Worm (Caenorhabditis elegans): ENCODE data around the gene mmab-1.

The mmab-1 gene

DNA sequence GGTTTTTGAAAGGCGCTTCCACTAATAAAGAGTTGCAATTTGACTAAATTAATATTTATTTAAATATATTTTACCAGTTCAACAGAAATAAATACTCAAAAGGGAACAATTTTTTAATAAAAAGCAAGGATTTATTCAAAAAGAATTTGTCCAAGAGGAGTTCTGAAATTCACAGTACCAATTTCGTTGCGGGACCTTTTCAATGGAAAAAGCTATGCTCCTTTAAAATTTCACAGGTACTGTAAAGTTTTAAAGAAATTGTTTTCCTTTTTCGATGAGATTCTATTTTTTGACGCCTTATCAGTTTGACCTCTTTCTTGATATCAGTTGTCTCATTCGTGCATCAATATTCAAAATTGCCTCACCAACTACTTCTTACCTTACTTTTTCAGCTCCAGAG is 21.7 kb downstream of the mmab-1 start, which contains the start of gene tag-340:
Gene tag-340 (plus strand): TSS at position 249 of the 400 bp plus-strand sequence.
- no peak for TF ChIP-seq efl-1 (optimal IDR thresholded peaks at IDR 0.05)
- TF ChIP-seq efl-1 (GFP tag; optimal IDR thresholded peaks at IDR 0.05 in 1 of 2), result peak in 1 of 2 experiments; percentile 20
- no peak for TF ChIP-seq xbp-1 (tag; optimal IDR thresholded peaks at IDR 0.05)

DNA sequence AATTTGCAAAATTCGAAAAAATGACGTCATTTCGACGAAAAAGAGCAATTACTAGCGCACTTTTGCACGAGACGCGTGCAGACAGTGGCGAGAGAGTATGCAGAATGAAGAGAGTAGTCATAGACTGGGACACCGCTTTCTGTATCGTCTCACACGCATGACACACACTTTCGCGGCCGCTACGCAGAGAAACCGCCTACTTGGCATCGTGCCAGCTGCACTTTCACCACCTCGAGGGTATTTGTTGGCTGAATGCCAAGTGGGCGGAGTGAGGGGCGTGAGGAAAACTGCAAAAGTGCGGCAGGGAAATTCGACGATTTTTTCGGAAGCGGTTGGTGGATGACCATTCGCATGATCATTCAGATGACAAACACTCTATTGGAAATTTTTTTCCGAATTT is 22.2 kb downstream of the mmab-1 start:
- no peak for TF ChIP-seq alr-1 (tag; optimal IDR thresholded peaks at IDR 0.05; ENCODE audit: borderline replicate concordance)
- peak; percentile 99 for TF ChIP-seq sox-4 (tag; optimal IDR thresholded peaks at IDR 0.05)
- TF ChIP-seq efl-3 (GFP tag; optimal IDR thresholded peaks at IDR 0.05), result peak; percentile 95
- peak; percentile 69 for TF ChIP-seq nhr-76 (tag; optimal IDR thresholded peaks at IDR 0.05)
- peak; percentile 83 for TF ChIP-seq hlh-4 (tag; optimal IDR thresholded peaks at IDR 0.05)
- peak; percentile 100 for TF ChIP-seq sup-37 (GFP tag; optimal IDR thresholded peaks at IDR 0.05)
- TF ChIP-seq ceh-63 (GFP tag; optimal IDR thresholded peaks at IDR 0.05), result peak; percentile 92
- TF ChIP-seq nhr-20 (tag; optimal IDR thresholded peaks at IDR 0.05), result peak; percentile 100
- TF ChIP-seq mef-2 (tag; optimal IDR thresholded peaks at IDR 0.05), result peak; percentile 96
- TF ChIP-seq mep-1 (tag; optimal IDR thresholded peaks at IDR 0.05), result peak; percentile 96
- peak; percentile 95 for TF ChIP-seq nhr-237 (tag; optimal IDR thresholded peaks at IDR 0.05)
- peak in 5 of 6 experiments; percentile 68 to 98 (median 97) for TF ChIP-seq elt-3 (tag; optimal IDR thresholded peaks at IDR 0.05)
- TF ChIP-seq lir-3 (tag; optimal IDR thresholded peaks at IDR 0.05; ENCODE audit: poor library complexity), result peak; percentile 98
- peak; percentile 99 for TF ChIP-seq ztf-4 (tag; optimal IDR thresholded peaks at IDR 0.05)
- TF ChIP-seq unc-30 (tag; optimal IDR thresholded peaks at IDR 0.05), result no peak
- TF ChIP-seq zag-1 (tag; optimal IDR thresholded peaks at IDR 0.05), result peak; percentile 30
- peak; percentile 93 for TF ChIP-seq fkh-4 (tag; optimal IDR thresholded peaks at IDR 0.05; ENCODE audit: borderline replicate concordance)
- TF ChIP-seq nhr-28 (tag; optimal IDR thresholded peaks at IDR 0.05), result no peak
- peak; percentile 98 for TF ChIP-seq mab-9 (GFP tag; IDR thresholded peaks at IDR 0.05)
- peak; percentile 80 for TF ChIP-seq pag-3 (tag; optimal IDR thresholded peaks at IDR 0.05; ENCODE audit: borderline replicate concordance, insufficient read depth)
- TF ChIP-seq Y116A8C.19 (tag; optimal IDR thresholded peaks at IDR 0.05; ENCODE audit: borderline replicate concordance), result peak; percentile 10
- peak; percentile 94 to 95 for TF ChIP-seq lin-35 (GFP tag; optimal IDR thresholded peaks at IDR 0.05)
- peak in 1 of 2 experiments; percentile 99 for TF ChIP-seq ztf-11 (tag; optimal IDR thresholded peaks at IDR 0.05)
- TF ChIP-seq lin-15B (tag; optimal IDR thresholded peaks at IDR 0.05), result peak; percentile 94
- TF ChIP-seq vab-15 (tag; optimal IDR thresholded peaks at IDR 0.05), result peak; percentile 98
- TF ChIP-seq snu-23 (GFP tag; optimal IDR thresholded peaks at IDR 0.05), result peak; percentile 100
- peak; percentile 99 for TF ChIP-seq ceh-88 (GFP tag; IDR thresholded peaks at IDR 0.05)
- peak; percentile 100 for TF ChIP-seq pax-3 (tag; optimal IDR thresholded peaks at IDR 0.05)
- TF ChIP-seq nhr-11 (tag; optimal IDR thresholded peaks at IDR 0.05), result peak; percentile 94
- peak; percentile 84 for TF ChIP-seq snpc-4 (tag; optimal IDR thresholded peaks at IDR 0.05)
- TF ChIP-seq unc-62 (GFP tag; optimal IDR thresholded peaks at IDR 0.05), result no peak
- peak; percentile 100 for TF ChIP-seq tbx-2 (tag; optimal IDR thresholded peaks at IDR 0.05)
- peak; percentile 100 for TF ChIP-seq egl-13 (tag; optimal IDR thresholded peaks at IDR 0.05)
- TF ChIP-seq irx-1 (tag; optimal IDR thresholded peaks at IDR 0.05), result peak; percentile 98
- peak; percentile 100 for TF ChIP-seq blmp-1 (tag; optimal IDR thresholded peaks at IDR 0.05)
- TF ChIP-seq dpl-1 (GFP tag; optimal IDR thresholded peaks at IDR 0.05), result peak; percentile 89 to 91 (median 89)
- TF ChIP-seq unc-86 (tag; optimal IDR thresholded peaks at IDR 0.05), result peak; percentile 100
- peak; percentile 99 for TF ChIP-seq fkh-10 (GFP tag; optimal IDR thresholded peaks at IDR 0.05)
- peak; percentile 95 for TF ChIP-seq pqm-1 (tag; optimal IDR thresholded peaks at IDR 0.05)
- TF ChIP-seq zip-4 (GFP tag; optimal IDR thresholded peaks at IDR 0.05), result peak; percentile 96
- peak; percentile 100 for TF ChIP-seq lin-14 (GFP tag; optimal IDR thresholded peaks at IDR 0.05)
- peak; percentile 97 for TF ChIP-seq lsy-2 (tag; optimal IDR thresholded peaks at IDR 0.05)
- TF ChIP-seq hlh-17 (GFP tag; optimal IDR thresholded peaks at IDR 0.05; ENCODE audit: borderline replicate concordance), result no peak
- peak; percentile 97 for TF ChIP-seq C04F5.9 (tag; optimal IDR thresholded peaks at IDR 0.05)
- TF ChIP-seq isw-1 (GFP tag; IDR thresholded peaks at IDR 0.05), result peak; percentile 98
- TF ChIP-seq skn-1 (tag; optimal IDR thresholded peaks at IDR 0.05), result peak; percentile 95
- TF ChIP-seq swsn-7 (tag; optimal IDR thresholded peaks at IDR 0.05), result peak; percentile 100
- TF ChIP-seq ama-1 (optimal IDR thresholded peaks at IDR 0.05), result no peak

All from whole organism, L1 larva.